Fruit fly (Drosophila melanogaster): Measurements from ENCODE around the gene CG5866.

CG5866 gene

DNA sequence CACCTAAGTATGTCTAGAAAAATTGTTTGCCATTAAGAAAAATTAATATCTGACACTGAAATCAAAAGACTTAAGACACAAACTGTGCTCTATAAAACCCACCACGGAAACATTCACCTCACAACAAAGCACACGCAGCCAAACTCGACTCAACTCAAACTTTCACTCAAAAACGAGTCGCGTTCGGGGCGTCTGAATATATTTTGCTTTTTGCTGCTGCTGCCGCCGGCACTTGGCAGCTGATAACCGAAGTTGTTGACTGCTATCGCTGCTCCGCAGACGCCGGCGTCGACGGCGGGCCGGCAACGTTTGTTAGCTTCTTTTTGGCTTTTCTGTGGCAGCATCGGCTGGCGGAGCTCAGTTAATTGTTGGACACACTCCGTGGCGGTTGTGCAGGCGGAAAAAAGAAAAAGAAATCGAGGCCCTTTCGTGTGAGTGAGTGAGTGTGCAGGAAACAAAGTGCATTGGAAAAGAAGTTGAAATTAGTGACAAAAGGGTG lies 9.9 kb downstream of the CG5866 start, which contains the start of gene cysu:
TSS of gene cysu (plus strand) at position 352 of the 499 bp plus-strand sequence.
- TF ChIP-seq Adf1 (GFP tag; IDR thresholded peaks at IDR 0.05) (peak; percentile 87), Lhr (GFP tag; optimal IDR thresholded peaks at IDR 0.05) (no peak), chinmo (GFP tag; IDR thresholded peaks at IDR 0.05; ENCODE audit: partially characterized antibody) (peak; percentile 82; the same call in 1 of the 4 replicates), CG6175 (GFP tag; IDR thresholded peaks at IDR 0.05) (peak; percentile 63; the same call in 2 of the 3 replicates), toy (GFP tag; IDR thresholded peaks at IDR 0.05) (no peak), stwl (tag; optimal IDR thresholded peaks at IDR 0.05) (no peak), zen2 (GFP tag; IDR thresholded peaks at IDR 0.05; ENCODE audit: partially characterized antibody) (peak; percentile 44; the same call in 1 of the 3 replicates), z (GFP tag; IDR thresholded peaks at IDR 0.05) (peak; percentile 95), CG3163 (GFP tag; optimal IDR thresholded peaks at IDR 0.05) (no peak), Jarid2 (GFP tag; optimal IDR thresholded peaks at IDR 0.05) (peak; percentile 58)

DNA sequence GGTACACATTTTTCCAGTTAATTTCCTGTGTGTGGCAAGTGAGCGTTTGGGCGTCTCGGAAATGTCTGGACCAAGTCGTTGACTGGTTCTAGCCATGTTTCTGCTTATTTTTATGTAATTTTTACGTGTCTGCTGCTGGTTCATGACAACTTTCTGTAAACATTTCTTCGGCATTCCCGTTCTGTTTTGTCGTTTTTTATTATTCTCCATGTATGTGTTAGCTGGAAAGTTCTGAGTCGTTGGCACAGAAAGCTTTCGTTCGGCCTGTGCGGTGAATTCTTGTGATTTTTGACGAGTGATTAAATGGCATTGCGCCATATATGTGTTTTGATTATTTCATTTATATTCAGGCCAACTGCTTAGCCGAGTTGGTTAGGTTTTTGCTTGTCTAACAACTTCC lies 10.7 kb downstream of the CG5866 start:
- no peak for TF ChIP-seq danr (GFP tag; IDR thresholded peaks at IDR 0.05)
- TF ChIP-seq CG11085 (GFP tag; IDR thresholded peaks at IDR 0.05) = no peak
- TF ChIP-seq CG10431 (GFP tag; optimal IDR thresholded peaks at IDR 0.05) = peak; percentile 93
- no peak for TF ChIP-seq CG4424 (GFP tag; optimal IDR thresholded peaks at IDR 0.05)

DNA sequence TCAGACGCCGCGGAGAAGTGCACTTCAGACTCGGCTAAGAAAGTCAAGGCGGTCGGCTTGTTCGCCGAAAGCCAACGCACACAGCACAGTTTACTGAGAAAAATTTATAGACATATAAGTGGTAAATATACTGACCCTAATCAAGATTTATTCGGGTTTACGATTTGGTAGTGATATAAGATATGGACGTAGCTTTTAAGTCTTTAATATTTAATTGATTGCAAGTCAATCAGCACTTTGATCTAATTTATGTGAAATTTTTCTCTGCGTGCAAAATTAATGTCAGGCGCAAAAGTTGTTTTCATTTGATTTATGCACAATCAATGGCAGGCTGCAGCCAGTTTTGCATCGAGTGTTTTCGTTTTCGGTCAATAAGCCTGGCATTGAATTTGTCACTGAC lies 14.9 kb downstream of the CG5866 start:
- no peak for TF ChIP-seq CG17385 (GFP tag; optimal IDR thresholded peaks at IDR 0.05)
- no peak for TF ChIP-seq bsh (GFP tag; optimal IDR thresholded peaks at IDR 0.05)
- no peak for TF ChIP-seq zen2 (GFP tag; IDR thresholded peaks at IDR 0.05; ENCODE audit: partially characterized antibody)
- no peak for TF ChIP-seq CG9437 (GFP tag; optimal IDR thresholded peaks at IDR 0.05)
- no peak for TF ChIP-seq Lhr (GFP tag; optimal IDR thresholded peaks at IDR 0.05)
- TF ChIP-seq D (optimal IDR thresholded peaks at IDR 0.05) = no peak
- TF ChIP-seq D (GFP tag; optimal IDR thresholded peaks at IDR 0.05) = no peak
- TF ChIP-seq Drgx (GFP tag; IDR thresholded peaks at IDR 0.05) = peak; percentile 68
- no peak for TF ChIP-seq CG7271 (tag; optimal IDR thresholded peaks at IDR 0.05)
- no peak for TF ChIP-seq Hr78 (GFP tag; optimal IDR thresholded peaks at IDR 0.05)

DNA sequence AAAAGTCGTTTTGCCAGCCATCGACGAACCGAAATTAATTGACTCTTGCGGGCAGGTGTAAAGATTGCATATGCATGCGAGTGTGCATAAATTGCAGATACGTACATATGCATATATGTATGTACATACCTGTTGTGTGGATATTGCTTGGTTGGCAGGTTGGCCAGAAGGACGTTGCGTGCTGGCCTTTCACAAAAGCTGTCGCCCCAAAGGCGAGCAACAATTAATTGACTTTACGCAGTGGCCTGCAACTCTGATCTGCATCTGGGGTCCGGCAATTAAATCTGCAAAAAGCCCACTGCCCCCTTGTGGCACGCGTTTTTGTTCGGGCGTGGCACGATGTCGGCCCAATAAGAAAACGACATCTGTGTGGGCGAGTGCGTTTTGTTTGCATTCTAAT lies 17.6 kb downstream of the CG5866 start:
- TF ChIP-seq Elba2 (GFP tag; optimal IDR thresholded peaks at IDR 0.05) (peak; percentile 31), chn (GFP tag; optimal IDR thresholded peaks at IDR 0.05) (no peak), CG31388 (GFP tag; optimal IDR thresholded peaks at IDR 0.05) (no peak), CG11456 (GFP tag; IDR thresholded peaks at IDR 0.05) (0 out of 3 replicates have a peak, but pooled peaks have one; percentile 9)

DNA sequence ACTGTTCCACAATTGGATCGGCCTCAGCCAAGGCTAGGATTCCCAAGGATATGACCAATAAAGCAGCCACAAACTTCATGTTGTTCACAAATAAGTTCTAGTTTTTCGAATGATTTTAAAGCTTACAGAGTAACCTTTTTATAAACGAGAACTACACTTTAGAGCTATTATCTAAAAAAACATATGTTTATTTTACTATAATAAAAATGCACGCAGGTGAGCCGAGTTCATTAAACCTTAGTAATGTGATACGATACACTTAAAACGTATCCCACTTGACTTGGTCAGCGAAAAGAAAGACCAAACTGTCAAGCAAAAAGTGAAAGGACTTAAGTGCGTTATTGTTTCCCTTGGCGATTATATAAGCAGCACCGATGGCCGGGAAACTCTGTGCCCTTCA lies 18.8 kb downstream of the CG5866 start, which contains the start of gene CG44090:
TSS of gene CG44090 (minus strand) at position 101 of the 400 bp plus-strand sequence.
- TF ChIP-seq ase (GFP tag; IDR thresholded peaks at IDR 0.05) (no peak), CG31365 (tag; optimal IDR thresholded peaks at IDR 0.05) (no peak), peb (GFP tag; IDR thresholded peaks at IDR 0.05) (no peak), CG4707 (GFP tag; optimal IDR thresholded peaks at IDR 0.05) (no peak), CG31224 (GFP tag; IDR thresholded peaks at IDR 0.05) (no peak)

DNA sequence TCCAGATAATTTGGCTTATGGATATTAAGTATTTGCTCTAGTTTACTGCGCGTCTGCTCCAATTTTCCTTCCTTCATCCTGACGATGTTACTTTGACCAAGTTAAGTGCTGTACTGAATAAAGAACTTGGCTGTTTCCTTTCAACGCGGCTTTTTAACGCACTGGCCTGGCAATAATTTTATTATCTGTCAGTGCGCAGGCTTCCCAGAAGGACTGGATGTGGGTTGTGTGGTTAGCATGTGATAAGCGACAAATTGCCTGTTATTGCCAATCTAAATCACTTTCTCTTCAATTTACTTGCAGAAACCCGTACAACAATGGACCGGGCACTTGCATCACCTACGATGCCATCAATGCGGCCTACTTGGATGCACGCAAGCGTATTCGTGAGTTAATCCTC lies 25.1 kb downstream of the CG5866 start, which contains the start of gene CG14331:
TSS of gene CG14331 (minus strand) at position 101 of the 400 bp plus-strand sequence.
- TF ChIP-seq corto (GFP tag; optimal IDR thresholded peaks at IDR 0.05) = no peak
- TF ChIP-seq Ada2b (GFP tag; IDR thresholded peaks at IDR 0.05) = no peak
- TF ChIP-seq CG1233 (GFP tag; optimal IDR thresholded peaks at IDR 0.05) = no peak
- no peak for TF ChIP-seq pita (GFP tag; optimal IDR thresholded peaks at IDR 0.05)
- no peak for TF ChIP-seq CG12391 (tag; optimal IDR thresholded peaks at IDR 0.05)
- no peak for TF ChIP-seq ERR (GFP tag; optimal IDR thresholded peaks at IDR 0.05)
